Worm (Caenorhabditis elegans) whole organism, young adult: Measurements from ENCODE around the gene usp-33.

Experiments used
- Y53G8AR.9 ChIP-seq: fragments of 200-800 bp; sonication (Bioruptor generic); conservative IDR thresholded peaks from 2 replicates; pipeline ENCODE4 v1.3.6; 2022; ENCODE audit warnings: missing genetic modification reagents, missing genetic modification characterization, missing compliant biosample characterization
- ama-1 ChIP-seq, 3 experiments: fragments of 150-350 bp in 1 of 3; sonication (generic microtip) in 2 of 3; optimal IDR thresholded peaks; 2 replicates each; lab custom pipeline; 2014 to 2018; ENCODE audit warnings: missing biosample characterization in 2 of 3, missing genetic modification characterization in 2 of 3, missing genetic modification reagents in 2 of 3
- athp-1 ChIP-seq: sonication (generic microtip); optimal IDR thresholded peaks from 2 replicates; lab custom pipeline; 2017; ENCODE audit warnings: mild to moderate bottlenecking, missing genetic modification characterization, missing compliant biosample characterization
- chd-7 ChIP-seq: sonication (generic microtip); optimal IDR thresholded peaks from 2 replicates; lab custom pipeline; 2016; ENCODE audit warnings: mild to moderate bottlenecking, missing genetic modification characterization, moderate library complexity, missing compliant biosample characterization
- die-1 ChIP-seq: sonication (generic microtip); optimal IDR thresholded peaks from 2 replicates; lab custom pipeline; 2016; ENCODE audit warnings: missing genotype, mild to moderate bottlenecking, missing genetic modification characterization, missing compliant biosample characterization
- dpl-1 ChIP-seq: fragments of 150-350 bp; optimal IDR thresholded peaks from 2 replicates; lab custom pipeline; 2014; ENCODE audit warnings: missing biosample characterization, missing genetic modification reagents, missing genetic modification characterization
- egl-44 ChIP-seq: fragments of 200-800 bp; sonication (Bioruptor generic); IDR thresholded peaks from 2 replicates; pipeline ENCODE4 v1.3.6; 2022; ENCODE audit warnings: missing genetic modification reagents, missing genetic modification characterization, missing compliant biosample characterization
- egrh-3 ChIP-seq: fragments of 200-800 bp; sonication (Bioruptor generic); IDR thresholded peaks from 2 replicates; pipeline ENCODE4 v1.3.6; 2022; ENCODE audit warnings: missing genetic modification reagents, missing genetic modification characterization, missing compliant biosample characterization
- madf-3 ChIP-seq: fragments of 200-800 bp; sonication (Bioruptor generic); IDR thresholded peaks from 2 replicates; pipeline ENCODE4 v1.3.6; 2022; ENCODE audit warnings: missing genetic modification reagents, missing genetic modification characterization, missing compliant biosample characterization
- snpc-4 ChIP-seq, 5 experiments: fragments of 150-350 bp in 1 of 5; sonication (generic microtip) in 4 of 5; optimal IDR thresholded peaks; 2 replicates each; lab custom pipeline; 2014 to 2018; ENCODE audit warnings: missing genetic modification characterization in 5 of 5, missing biosample characterization in 3 of 5, antibody characterized with exemption in 2 of 5, mild to moderate bottlenecking in 2 of 5, missing compliant biosample characterization in 2 of 5, missing genotype in 2 of 5, moderate library complexity in 2 of 5, missing genetic modification reagents in 1 of 5
- sptf-2 ChIP-seq: fragments of 200-800 bp; sonication (Bioruptor generic); optimal IDR thresholded peaks from 2 replicates; lab custom pipeline; 2018; ENCODE audit warnings: mild to moderate bottlenecking, missing genetic modification characterization, missing compliant biosample characterization

ce11 chrX:15598661-15599384, 7.7 kb downstream of the usp-33 start:
- TF ChIP-seq Y53G8AR.9 (no peak), madf-3 (GFP tag; lab: Robert Waterston, UW) (no peak), ama-1 (optimal IDR thresholded peaks at IDR 0.05; lab: Kevin White, UChicago) (no peak), ama-1 (GFP tag; optimal IDR thresholded peaks at IDR 0.05; lab: Kevin White, UChicago) (no peak), dpl-1 (GFP tag; lab: Kevin White, UChicago) (no peak), egrh-3 (GFP tag; lab: Robert Waterston, UW) (no peak), chd-7 (tag; lab: Kevin White, UChicago) (no peak), athp-1 (tag; lab: Kevin White, UChicago) (no peak), egl-44 (GFP tag; lab: Robert Waterston, UW) (no peak), snpc-4 (GFP tag; optimal IDR thresholded peaks at IDR 0.05; lab: Kevin White, UChicago) (no peak), snpc-4 (tag; optimal IDR thresholded peaks at IDR 0.05; lab: Kevin White, UChicago) (no peak), sptf-2 (GFP tag; lab: Kevin White, UChicago) (no peak), die-1 (tag; lab: Kevin White, UChicago) (no peak)
